Worm (Caenorhabditis elegans): ENCODE measurements around the gene T04C12.7.

Gene T04C12.7

ce11 chrV:11042538-11042937 lies 11.4 kb upstream of the T04C12.7 start, which contains the start of gene C45B11.2:
Gene C45B11.2 (plus strand): TSS chrV:11042710.
- TF ChIP-seq ceh-39 (tag; optimal IDR thresholded peaks at IDR 0.05), result no peak
- TF ChIP-seq blmp-1 (tag; optimal IDR thresholded peaks at IDR 0.05), result no peak
- TF ChIP-seq mls-2 (tag; optimal IDR thresholded peaks at IDR 0.05), result no peak
- no peak for TF ChIP-seq cnd-1 (tag; optimal IDR thresholded peaks at IDR 0.05)
- TF ChIP-seq mab-5 (tag; optimal IDR thresholded peaks at IDR 0.05), result no peak

ce11 chrV:11043767-11044166 lies 10.2 kb upstream of the T04C12.7 start, which contains the start of gene C45B11.6:
Gene C45B11.6 (plus strand): TSS chrV:11044067.
- TF ChIP-seq nhr-2 (tag; optimal IDR thresholded peaks at IDR 0.05), result peak; percentile 28
- no peak for TF ChIP-seq ham-2 (GFP tag; optimal IDR thresholded peaks at IDR 0.05)

ce11 chrV:11046730-11047129 lies 7.2 kb upstream of the T04C12.7 start, which contains the start of gene dhs-18:
Gene dhs-18 (minus strand): TSS chrV:11046833.
- TF ChIP-seq nhr-237 (tag; optimal IDR thresholded peaks at IDR 0.05) (no peak), tbx-8 (GFP tag; optimal IDR thresholded peaks at IDR 0.05) (no peak), lsy-2 (tag; optimal IDR thresholded peaks at IDR 0.05) (no peak), drap-1 (GFP tag; optimal IDR thresholded peaks at IDR 0.05) (no peak)

- TF ChIP-seq hlh-1 (tag; optimal IDR thresholded peaks at IDR 0.05) (no peak), M03D4.4 (tag; optimal IDR thresholded peaks at IDR 0.05) (no peak), lin-32 (GFP tag; optimal IDR thresholded peaks at IDR 0.05) (no peak), ceh-39 (tag; optimal IDR thresholded peaks at IDR 0.05) (no peak), elt-1 (tag; optimal IDR thresholded peaks at IDR 0.05; ENCODE audit: borderline replicate concordance, insufficient read depth) (no peak), blmp-1 (tag; optimal IDR thresholded peaks at IDR 0.05) (no peak), ces-1 (GFP tag; optimal IDR thresholded peaks at IDR 0.05) (no peak), ceh-43 (GFP tag; optimal IDR thresholded peaks at IDR 0.05) (no peak), bed-3 (GFP tag; optimal IDR thresholded peaks at IDR 0.05) (no peak), pha-4 (tag; optimal IDR thresholded peaks at IDR 0.05) (no peak), tbx-8 (GFP tag; optimal IDR thresholded peaks at IDR 0.05) (no peak), ham-2 (GFP tag; optimal IDR thresholded peaks at IDR 0.05) (no peak), elt-3 (tag; optimal IDR thresholded peaks at IDR 0.05) (no peak), nhr-2 (tag; optimal IDR thresholded peaks at IDR 0.05) (no peak), ztf-11 (tag; optimal IDR thresholded peaks at IDR 0.05) (no peak), nhr-76 (tag; optimal IDR thresholded peaks at IDR 0.05) (no peak), snpc-4 (tag; optimal IDR thresholded peaks at IDR 0.05) (no peak)
Measured at ce11 chrV:11048678-11049077, 5.2 kb upstream of the T04C12.7 start, which contains the start of gene srh-74. Gene srh-74 (minus strand): TSS chrV:11048778.

- TF ChIP-seq cnd-1 (tag; optimal IDR thresholded peaks at IDR 0.05) (no peak), ceh-39 (tag; optimal IDR thresholded peaks at IDR 0.05) (no peak), elt-1 (tag; optimal IDR thresholded peaks at IDR 0.05; ENCODE audit: borderline replicate concordance, insufficient read depth) (no peak), lsy-2 (tag; optimal IDR thresholded peaks at IDR 0.05) (no peak), M03D4.4 (tag; optimal IDR thresholded peaks at IDR 0.05) (no peak), snpc-4 (tag; optimal IDR thresholded peaks at IDR 0.05) (no peak), flh-1 (GFP tag; optimal IDR thresholded peaks at IDR 0.05) (no peak), ceh-43 (GFP tag; optimal IDR thresholded peaks at IDR 0.05) (no peak), pha-4 (tag; optimal IDR thresholded peaks at IDR 0.05) (no peak), ces-1 (GFP tag; optimal IDR thresholded peaks at IDR 0.05) (no peak), sptf-1 (tag; optimal IDR thresholded peaks at IDR 0.05) (no peak), blmp-1 (tag; optimal IDR thresholded peaks at IDR 0.05) (no peak), ceh-83 (GFP tag; optimal IDR thresholded peaks at IDR 0.05) (no peak), nhr-12 (tag; optimal IDR thresholded peaks at IDR 0.05) (no peak)
Measured at ce11 chrV:11051921-11052320, 2.0 kb upstream of the T04C12.7 start, which contains the start of gene T04C12.33. Gene T04C12.33 (plus strand): TSS chrV:11052221.

- TF ChIP-seq nhr-76 (tag; optimal IDR thresholded peaks at IDR 0.05) (no peak), sem-2 (GFP tag; optimal IDR thresholded peaks at IDR 0.05) (no peak), ztf-11 (tag; optimal IDR thresholded peaks at IDR 0.05) (no peak), ceh-43 (GFP tag; optimal IDR thresholded peaks at IDR 0.05) (no peak), ham-2 (GFP tag; optimal IDR thresholded peaks at IDR 0.05) (no peak), unc-39 (tag; optimal IDR thresholded peaks at IDR 0.05) (no peak), hlh-1 (tag; optimal IDR thresholded peaks at IDR 0.05) (no peak), ces-1 (GFP tag; optimal IDR thresholded peaks at IDR 0.05) (no peak), M03D4.4 (tag; optimal IDR thresholded peaks at IDR 0.05) (no peak), nhr-2 (tag; optimal IDR thresholded peaks at IDR 0.05) (no peak), mab-5 (tag; optimal IDR thresholded peaks at IDR 0.05) (no peak), elt-1 (tag; optimal IDR thresholded peaks at IDR 0.05; ENCODE audit: borderline replicate concordance, insufficient read depth) (no peak), sptf-1 (tag; optimal IDR thresholded peaks at IDR 0.05) (no peak)
Measured at ce11 chrV:11056484-11056883, 2.6 kb downstream of the T04C12.7 start.

Measured in whole organism, mixed stage, embryonic.